Worm (Caenorhabditis elegans) whole organism, early embryonic: ENCODE results near the gene ZK688.11.

Experiments
- B0310.2 ChIP-seq: sonication (generic microtip); optimal IDR thresholded peaks from 2 replicates; lab custom pipeline; 2016; ENCODE audit warnings: mild to moderate bottlenecking, missing genetic modification characterization, missing compliant biosample characterization
- ama-1 ChIP-seq: fragments of 150-350 bp; optimal IDR thresholded peaks from 2 replicates; lab custom pipeline; 2014
- ceh-36 ChIP-seq: sonication (generic microtip); optimal IDR thresholded peaks from 2 replicates; lab custom pipeline; 2016; ENCODE audit warnings: missing genetic modification characterization, inconsistent platforms, missing compliant biosample characterization
- hmbx-1 ChIP-seq: sonication (generic microtip); optimal IDR thresholded peaks from 2 replicates; lab custom pipeline; 2016; ENCODE audit warnings: mild to moderate bottlenecking, missing genetic modification characterization, missing compliant biosample characterization
- hmg-4 ChIP-seq: fragments of 200-800 bp; sonication (Bioruptor generic); optimal IDR thresholded peaks from 2 replicates; lab custom pipeline; 2018; ENCODE audit warnings: mild to moderate bottlenecking, missing genetic modification characterization, missing compliant biosample characterization
- tbx-11 ChIP-seq: fragments of 200-800 bp; sonication (Bioruptor generic); IDR thresholded peaks from 2 replicates; pipeline ENCODE4 v1.3.6; 2022; ENCODE audit warnings: missing genetic modification characterization, missing compliant biosample characterization
- tbx-37 ChIP-seq: fragments of 200-800 bp; sonication (Bioruptor generic); conservative IDR thresholded peaks from 2 replicates; pipeline ENCODE4 v1.3.6; 2022; ENCODE audit warnings: missing genetic modification reagents, missing genetic modification characterization, missing compliant biosample characterization
- tra-4 ChIP-seq: sonication (generic microtip); optimal IDR thresholded peaks from 2 replicates; lab custom pipeline; 2017; ENCODE audit warnings: missing genetic modification characterization, missing compliant biosample characterization

- TF ChIP-seq hmbx-1 (tag; lab: Kevin White, UChicago) (no peak), tra-4 (no peak), tbx-37 (GFP tag; lab: Robert Waterston, UW) (no peak), tbx-11 (no peak), B0310.2 (tag; lab: Kevin White, UChicago) (no peak), ama-1 (lab: Kevin White, UChicago) (no peak), hmg-4 (GFP tag; lab: Kevin White, UChicago) (no peak), ceh-36 (tag; lab: Kevin White, UChicago) (no peak)
Observed at ce11 chrIII:7865238-7865761, 19.5 kb downstream of the ZK688.11 start, which contains the start of gene slc-17.3.
